Worm (Caenorhabditis elegans) whole organism, mixed stage, embryonic: ENCODE measurements around the gene sup-37.

Experiments
- M03D4.4 ChIP-seq: sonication (generic microtip); optimal IDR thresholded peaks from 2 replicates; lab custom pipeline; 2017; ENCODE audit warnings: mild to moderate bottlenecking, missing genetic modification characterization, missing compliant biosample characterization
- bed-3 ChIP-seq: fragments of 200-800 bp; sonication (Bioruptor generic); optimal IDR thresholded peaks from 3 replicates; lab custom pipeline; 2018; ENCODE audit warnings: mild to moderate bottlenecking, missing genetic modification characterization, moderate library complexity, missing compliant biosample characterization
- blmp-1 ChIP-seq: fragments of 150-350 bp; optimal IDR thresholded peaks from 2 replicates; lab custom pipeline; 2014; ENCODE audit warnings: missing biosample characterization, missing genetic modification characterization
- ceh-39 ChIP-seq: fragments of 150-350 bp; optimal IDR thresholded peaks from 2 replicates; lab custom pipeline; 2014; ENCODE audit warnings: missing biosample characterization, missing genetic modification characterization
- ceh-43 ChIP-seq: fragments of 200-800 bp; sonication (Bioruptor generic); optimal IDR thresholded peaks from 2 replicates; lab custom pipeline; 2018; ENCODE audit warnings: mild to moderate bottlenecking, missing genetic modification characterization, moderate library complexity, missing compliant biosample characterization
- ceh-83 ChIP-seq: fragments of 200-800 bp; sonication (Bioruptor generic); optimal IDR thresholded peaks from 2 replicates; lab custom pipeline; 2018; ENCODE audit warnings: mild to moderate bottlenecking, missing genetic modification characterization, missing compliant biosample characterization
- ces-1 ChIP-seq: fragments of 150-350 bp; optimal IDR thresholded peaks from 2 replicates; lab custom pipeline; 2014; ENCODE audit warnings: missing biosample characterization, missing genetic modification reagents, missing genetic modification characterization
- cnd-1 ChIP-seq: fragments of 200-800 bp; sonication (Bioruptor generic); optimal IDR thresholded peaks from 2 replicates; lab custom pipeline; 2018; ENCODE audit warnings: mild to moderate bottlenecking, missing genetic modification characterization, missing compliant biosample characterization
- drap-1 ChIP-seq: fragments of 200-800 bp; sonication (Bioruptor generic); optimal IDR thresholded peaks from 3 replicates; lab custom pipeline; 2018; ENCODE audit warnings: mild to moderate bottlenecking, missing genetic modification characterization, missing compliant biosample characterization
- elt-1 ChIP-seq: sonication (generic microtip); optimal IDR thresholded peaks from 2 replicates; lab custom pipeline; 2017; ENCODE audit warnings: missing genetic modification characterization, mild to moderate bottlenecking, missing compliant biosample characterization, antibody characterized with exemption, moderate library complexity, borderline replicate concordance; ENCODE audit not compliant: insufficient read depth
- elt-3 ChIP-seq: fragments of 150-350 bp; optimal IDR thresholded peaks from 2 replicates; lab custom pipeline; 2014; ENCODE audit warnings: missing biosample characterization, missing genetic modification characterization
- flh-1 ChIP-seq: fragments of 200-800 bp; sonication (Bioruptor generic); optimal IDR thresholded peaks from 2 replicates; lab custom pipeline; 2018; ENCODE audit warnings: mild to moderate bottlenecking, missing genetic modification characterization, moderate library complexity, missing compliant biosample characterization
- ham-2 ChIP-seq: fragments of 200-800 bp; sonication (Bioruptor generic); optimal IDR thresholded peaks from 2 replicates; lab custom pipeline; 2018; ENCODE audit warnings: mild to moderate bottlenecking, missing genetic modification characterization, missing compliant biosample characterization
- hlh-1 ChIP-seq: fragments of 150-350 bp; optimal IDR thresholded peaks from 2 replicates; lab custom pipeline; 2014; ENCODE audit warnings: missing biosample characterization, missing genetic modification reagents, missing genetic modification characterization
- lin-13 ChIP-seq: fragments of 150-350 bp; optimal IDR thresholded peaks from 2 replicates; lab custom pipeline; 2014; ENCODE audit warnings: missing biosample characterization, missing genetic modification characterization
- lin-32 ChIP-seq: fragments of 200-800 bp; sonication (Bioruptor generic); optimal IDR thresholded peaks from 2 replicates; lab custom pipeline; 2018; ENCODE audit warnings: mild to moderate bottlenecking, missing genetic modification characterization, missing compliant biosample characterization
- lsy-2 ChIP-seq: fragments of 150-350 bp; optimal IDR thresholded peaks from 2 replicates; lab custom pipeline; 2014; ENCODE audit warnings: missing biosample characterization, missing genetic modification characterization
- mab-5 ChIP-seq: fragments of 150-350 bp; optimal IDR thresholded peaks from 2 replicates; lab custom pipeline; 2014; ENCODE audit warnings: missing biosample characterization, missing genetic modification characterization
- mep-1 ChIP-seq: fragments of 150-350 bp; optimal IDR thresholded peaks from 2 replicates; lab custom pipeline; 2017; ENCODE audit warnings: missing biosample characterization, missing genetic modification reagents, missing genetic modification characterization, inconsistent platforms
- nhr-12 ChIP-seq: fragments of 150-350 bp; optimal IDR thresholded peaks from 2 replicates; lab custom pipeline; 2014; ENCODE audit warnings: missing biosample characterization, missing genetic modification characterization
- nhr-2 ChIP-seq: fragments of 150-350 bp; optimal IDR thresholded peaks from 2 replicates; lab custom pipeline; 2014; ENCODE audit warnings: missing biosample characterization, missing genetic modification characterization
- nhr-237 ChIP-seq: fragments of 150-350 bp; optimal IDR thresholded peaks from 2 replicates; lab custom pipeline; 2014; ENCODE audit warnings: missing biosample characterization, missing genetic modification characterization
- nhr-28 ChIP-seq: fragments of 150-350 bp; optimal IDR thresholded peaks from 2 replicates; lab custom pipeline; 2014; ENCODE audit warnings: missing biosample characterization, missing genetic modification characterization
- nhr-76 ChIP-seq: sonication (generic microtip); optimal IDR thresholded peaks from 2 replicates; lab custom pipeline; 2017; ENCODE audit warnings: missing biosample characterization, missing genetic modification characterization
- pha-4 ChIP-seq: fragments of 150-350 bp; optimal IDR thresholded peaks from 2 replicates; lab custom pipeline; 2018; ENCODE audit warnings: missing biosample characterization, missing genetic modification reagents, missing genetic modification characterization
- snpc-4 ChIP-seq: fragments of 150-350 bp; optimal IDR thresholded peaks from 2 replicates; lab custom pipeline; 2014; ENCODE audit warnings: missing biosample characterization, missing genetic modification characterization
- sptf-1 ChIP-seq: sonication (generic microtip); optimal IDR thresholded peaks from 2 replicates; lab custom pipeline; 2017; ENCODE audit warnings: mild to moderate bottlenecking, missing genetic modification characterization, moderate library complexity, missing compliant biosample characterization
- tbx-8 ChIP-seq: fragments of 200-800 bp; sonication (Bioruptor generic); optimal IDR thresholded peaks from 2 replicates; lab custom pipeline; 2018; ENCODE audit warnings: mild to moderate bottlenecking, missing genetic modification characterization, moderate library complexity, missing compliant biosample characterization
- unc-120 ChIP-seq: sonication (generic microtip); optimal IDR thresholded peaks from 2 replicates; lab custom pipeline; 2017; ENCODE audit warnings: missing genetic modification characterization, missing compliant biosample characterization; ENCODE audit not compliant: poor library complexity, severe bottlenecking
- unc-39 ChIP-seq: fragments of 150-350 bp; optimal IDR thresholded peaks from 2 replicates; lab custom pipeline; 2014; ENCODE audit warnings: missing biosample characterization, missing genetic modification characterization
- unc-62 ChIP-seq: fragments of 150-350 bp; optimal IDR thresholded peaks from 2 replicates; lab custom pipeline; 2014; ENCODE audit warnings: missing biosample characterization, missing genetic modification reagents, missing genetic modification characterization
- zip-8 ChIP-seq: fragments of 150-350 bp; optimal IDR thresholded peaks from 2 replicates; lab custom pipeline; 2014; ENCODE audit warnings: missing biosample characterization, missing genetic modification characterization
- ztf-11 ChIP-seq: fragments of 150-350 bp; optimal IDR thresholded peaks from 2 replicates; lab custom pipeline; 2014; ENCODE audit warnings: missing biosample characterization, missing genetic modification characterization

The sup-37 gene

ce11 chrV:8758618-8759017 is 27.7 kb upstream of the sup-37 start, which contains the start of gene B0507.7:
Gene B0507.7, minus strand, starts transcription at chrV:8758718.
- TF ChIP-seq sptf-1 (no peak), unc-120 (tag; lab: Kevin White, UChicago) (no peak), nhr-12 (tag; lab: Kevin White, UChicago) (no peak), zip-8 (no peak), hlh-1 (tag; lab: Kevin White, UChicago) (no peak), ceh-39 (tag; lab: Kevin White, UChicago) (no peak), M03D4.4 (tag; lab: Kevin White, UChicago) (no peak), flh-1 (GFP tag; lab: Kevin White, UChicago) (no peak), drap-1 (GFP tag; lab: Kevin White, UChicago) (no peak), tbx-8 (GFP tag; lab: Kevin White, UChicago) (no peak), mep-1 (no peak), snpc-4 (tag; lab: Kevin White, UChicago) (no peak), pha-4 (tag; lab: Kevin White, UChicago) (no peak), elt-1 (no peak), cnd-1 (tag; lab: Kevin White, UChicago) (no peak), nhr-237 (no peak), ceh-83 (GFP tag; lab: Kevin White, UChicago) (no peak), lin-32 (GFP tag; lab: Kevin White, UChicago) (no peak), lsy-2 (tag; lab: Kevin White, UChicago) (no peak), nhr-2 (tag; lab: Kevin White, UChicago) (no peak)

ce11 chrV:8760416-8760815 is 25.9 kb upstream of the sup-37 start, which contains the start of gene ddn-1:
Gene ddn-1, minus strand, starts transcription at chrV:8760516.
- no peak for TF ChIP-seq drap-1 (GFP tag; lab: Kevin White, UChicago)
- no peak for TF ChIP-seq ham-2 (GFP tag; lab: Kevin White, UChicago)
- TF ChIP-seq lin-32 (GFP tag; lab: Kevin White, UChicago) = no peak
- no peak for TF ChIP-seq unc-39 (tag; lab: Kevin White, UChicago)
- TF ChIP-seq ceh-43 (GFP tag; lab: Kevin White, UChicago) = no peak
- no peak for TF ChIP-seq nhr-76 (tag; lab: Kevin White, UChicago)
- no peak for TF ChIP-seq nhr-28
- TF ChIP-seq nhr-2 (tag; lab: Kevin White, UChicago) = no peak
- TF ChIP-seq mab-5 = no peak
- TF ChIP-seq lsy-2 (tag; lab: Kevin White, UChicago) = no peak
- no peak for TF ChIP-seq unc-120 (tag; lab: Kevin White, UChicago)
- no peak for TF ChIP-seq cnd-1 (tag; lab: Kevin White, UChicago)
- TF ChIP-seq elt-1 = no peak
- TF ChIP-seq M03D4.4 (tag; lab: Kevin White, UChicago) = no peak
- no peak for TF ChIP-seq hlh-1 (tag; lab: Kevin White, UChicago)
- no peak for TF ChIP-seq snpc-4 (tag; lab: Kevin White, UChicago)
- TF ChIP-seq sptf-1 = no peak

- no peak for TF ChIP-seq lin-32 (GFP tag; lab: Kevin White, UChicago)
- no peak for TF ChIP-seq nhr-2 (tag; lab: Kevin White, UChicago)
- no peak for TF ChIP-seq tbx-8 (GFP tag; lab: Kevin White, UChicago)
- no peak for TF ChIP-seq mab-5
- no peak for TF ChIP-seq unc-62 (GFP tag; lab: Kevin White, UChicago)
- no peak for TF ChIP-seq zip-8
- TF ChIP-seq nhr-28 = no peak
- no peak for TF ChIP-seq bed-3 (GFP tag; lab: Kevin White, UChicago)
- TF ChIP-seq ham-2 (GFP tag; lab: Kevin White, UChicago) = no peak
- no peak for TF ChIP-seq blmp-1 (tag; lab: Kevin White, UChicago)
- TF ChIP-seq hlh-1 (tag; lab: Kevin White, UChicago) = no peak
- no peak for TF ChIP-seq lin-13 (tag; lab: Kevin White, UChicago)
- TF ChIP-seq unc-39 (tag; lab: Kevin White, UChicago) = no peak
- no peak for TF ChIP-seq ztf-11
- no peak for TF ChIP-seq snpc-4 (tag; lab: Kevin White, UChicago)
- no peak for TF ChIP-seq ceh-43 (GFP tag; lab: Kevin White, UChicago)
- no peak for TF ChIP-seq M03D4.4 (tag; lab: Kevin White, UChicago)
- no peak for TF ChIP-seq nhr-76 (tag; lab: Kevin White, UChicago)
- no peak for TF ChIP-seq pha-4 (tag; lab: Kevin White, UChicago)
- TF ChIP-seq nhr-12 (tag; lab: Kevin White, UChicago) = no peak
These were observed 23.5 kb upstream of the sup-37 start, which contains the start of gene B0507.8 for ce11 chrV:8762861-8763260. Gene B0507.8, minus strand, starts transcription at chrV:8762961.

DNA sequence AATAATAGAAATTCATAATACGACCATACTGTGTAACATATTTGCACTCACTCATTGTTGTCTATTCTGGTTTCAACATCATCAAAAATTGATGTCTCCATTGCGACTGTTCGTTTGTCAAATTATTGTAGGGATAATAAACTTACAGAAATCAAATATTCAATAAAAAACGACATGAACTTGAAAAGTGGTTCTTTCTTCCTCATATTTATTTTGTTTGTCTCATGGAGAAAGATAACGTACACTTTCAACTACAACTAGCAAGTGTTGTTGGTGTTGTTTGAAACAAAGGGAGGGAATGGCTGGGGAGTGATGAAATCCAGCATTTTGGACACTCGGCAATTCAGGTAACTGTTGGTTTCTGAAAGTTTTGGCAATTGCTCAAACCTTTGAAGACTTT is 20.4 kb upstream of the sup-37 start, which contains the start of gene B0507.9:
TSS of gene B0507.9 (minus strand) at position 101 of the 400 bp plus-strand sequence.
- TF ChIP-seq ceh-39 (tag; lab: Kevin White, UChicago) = no peak
- TF ChIP-seq ces-1 (GFP tag; lab: Kevin White, UChicago) = no peak
- no peak for TF ChIP-seq tbx-8 (GFP tag; lab: Kevin White, UChicago)
- no peak for TF ChIP-seq elt-3 (tag; lab: Kevin White, UChicago)
- TF ChIP-seq nhr-28 = no peak
